Fruit fly (Drosophila melanogaster): ENCODE results near the gene CG12105.
A peak's percentile ranks its signal among the peaks of the same experiment; 100 is the strongest.

CG12105 gene

dm6 chr3L:1629064-1629777, 13.6 kb upstream of the CG12105 start, which contains the start of gene GC (continued):
- TF ChIP-seq ssp (GFP tag; IDR thresholded peaks at IDR 0.05) (no peak), dimm (GFP tag; IDR thresholded peaks at IDR 0.05) (no peak), Sox102F (GFP tag; optimal IDR thresholded peaks at IDR 0.05) (peak; percentile 26), CG7372 (GFP tag; IDR thresholded peaks at IDR 0.05) (no peak), CG12391 (tag; optimal IDR thresholded peaks at IDR 0.05) (peak; percentile 4), CG4820 (GFP tag; optimal IDR thresholded peaks at IDR 0.05) (no peak), Adf1 (GFP tag; IDR thresholded peaks at IDR 0.05) (no peak), CG7556 (GFP tag; optimal IDR thresholded peaks at IDR 0.05) (peak; percentile 13), GATAe (GFP tag; conservative IDR thresholded peaks at IDR 0.05) (no peak), ems (GFP tag; optimal IDR thresholded peaks at IDR 0.05) (no peak), CG3847 (GFP tag; IDR thresholded peaks at IDR 0.05) (0 out of 2 replicates have a peak, but pooled peaks have one; percentile 4), salm (tag; optimal IDR thresholded peaks at IDR 0.05) (no peak), D19A (tag; optimal IDR thresholded peaks at IDR 0.05) (no peak), emc (GFP tag; optimal IDR thresholded peaks at IDR 0.05) (no peak), sna (GFP tag; IDR thresholded peaks at IDR 0.05; ENCODE audit: partially characterized antibody) (no peak), CG7271 (tag; optimal IDR thresholded peaks at IDR 0.05) (no peak), CG43689 (GFP tag; IDR thresholded peaks at IDR 0.05) (no peak), CG7987 (GFP tag; optimal IDR thresholded peaks at IDR 0.05) (no peak), CG3407 (GFP tag; optimal IDR thresholded peaks at IDR 0.05) (no peak), CG9876 (GFP tag; optimal IDR thresholded peaks at IDR 0.05) (no peak), CG6765 (GFP tag; optimal IDR thresholded peaks at IDR 0.05) (no peak), prd (optimal IDR thresholded peaks at IDR 0.05) (no peak), prd (GFP tag; IDR thresholded peaks at IDR 0.05) (0 out of 3 replicates have a peak, but pooled peaks have one; percentile 21), Fer2 (tag; optimal IDR thresholded peaks at IDR 0.05) (no peak), sc (optimal IDR thresholded peaks at IDR 0.05) (no peak), sc (GFP tag; optimal IDR thresholded peaks at IDR 0.05) (no peak), CG2202 (tag; optimal IDR thresholded peaks at IDR 0.05) (no peak), gfzf (GFP tag; optimal IDR thresholded peaks at IDR 0.05) (no peak), Hand (GFP tag; optimal IDR thresholded peaks at IDR 0.05) (no peak), CG12071 (GFP tag; optimal IDR thresholded peaks at IDR 0.05) (no peak), bowl (GFP tag; IDR thresholded peaks at IDR 0.05) (no peak), Scr (GFP tag; IDR thresholded peaks at IDR 0.05; ENCODE audit: partially characterized antibody) (no peak), Awh (GFP tag; IDR thresholded peaks at IDR 0.05) (no peak), luna (GFP tag; optimal IDR thresholded peaks at IDR 0.05) (no peak), zen2 (GFP tag; IDR thresholded peaks at IDR 0.05; ENCODE audit: partially characterized antibody) (0 out of 3 replicates have a peak, but pooled peaks have one; percentile 25), tup (GFP tag; optimal IDR thresholded peaks at IDR 0.05) (no peak), CG34224 (GFP tag; IDR thresholded peaks at IDR 0.05; ENCODE audit: partially characterized antibody) (no peak), pb (GFP tag; optimal IDR thresholded peaks at IDR 0.05) (no peak), CG17385 (GFP tag; optimal IDR thresholded peaks at IDR 0.05) (no peak), CG17186 (GFP tag; optimal IDR thresholded peaks at IDR 0.05) (no peak), Sry-δ (GFP tag; optimal IDR thresholded peaks at IDR 0.05) (no peak), Hr39 (optimal IDR thresholded peaks at IDR 0.05) (no peak), CG16863 (GFP tag; optimal IDR thresholded peaks at IDR 0.05) (no peak), Opbp (GFP tag; IDR thresholded peaks at IDR 0.05; ENCODE audit: partially characterized antibody) (no peak), stwl (tag; optimal IDR thresholded peaks at IDR 0.05) (no peak), CG6272 (GFP tag; IDR thresholded peaks at IDR 0.05) (no peak), sd (tag; optimal IDR thresholded peaks at IDR 0.05) (no peak), ranshi (GFP tag; IDR thresholded peaks at IDR 0.05) (no peak), CG7357 (GFP tag; IDR thresholded peaks at IDR 0.05) (no peak; the same call in 2 of the 3 replicates), Kr (GFP tag; optimal IDR thresholded peaks at IDR 0.05) (no peak), CG10431 (GFP tag; optimal IDR thresholded peaks at IDR 0.05) (no peak)
